Worm (Caenorhabditis elegans) whole organism, early embryonic: ENCODE measurements around the gene nifk-1.
"Not testable (repeated sequence)": the region's sequence is repeated elsewhere in the genome, so short reads cannot be mapped to it uniquely, and the experiment has no call there.

Experiments used
- B0310.2 ChIP-seq: sonication (generic microtip); optimal IDR thresholded peaks from 2 replicates; lab custom pipeline; 2016; ENCODE audit warnings: mild to moderate bottlenecking, missing genetic modification characterization, missing compliant biosample characterization
- F13C5.2 ChIP-seq: sonication (generic microtip); optimal IDR thresholded peaks from 2 replicates; lab custom pipeline; 2017; ENCODE audit warnings: mild to moderate bottlenecking, missing genetic modification characterization, inconsistent platforms, missing compliant biosample characterization
- aly-1 ChIP-seq: sonication (generic microtip); optimal IDR thresholded peaks from 2 replicates; lab custom pipeline; 2016; ENCODE audit warnings: missing genetic modification characterization, missing compliant biosample characterization
- ama-1 ChIP-seq: fragments of 150-350 bp; optimal IDR thresholded peaks from 2 replicates; lab custom pipeline; 2014
- ceh-13 ChIP-seq: fragments of 200-800 bp; sonication (Bioruptor generic); optimal IDR thresholded peaks from 2 replicates; lab custom pipeline; 2018; ENCODE audit warnings: mild to moderate bottlenecking, missing genetic modification characterization, missing compliant biosample characterization
- ceh-36 ChIP-seq: sonication (generic microtip); optimal IDR thresholded peaks from 2 replicates; lab custom pipeline; 2016; ENCODE audit warnings: missing genetic modification characterization, inconsistent platforms, missing compliant biosample characterization
- ets-7 ChIP-seq: sonication (generic microtip); optimal IDR thresholded peaks from 2 replicates; lab custom pipeline; 2016; ENCODE audit warnings: missing genotype, missing genetic modification characterization, missing compliant biosample characterization
- flt-1 ChIP-seq: fragments of 200-800 bp; sonication (Bioruptor generic); IDR thresholded peaks from 2 replicates; pipeline ENCODE4 v1.3.6; 2022; ENCODE audit warnings: missing genetic modification characterization, missing compliant biosample characterization
- hmbx-1 ChIP-seq: sonication (generic microtip); optimal IDR thresholded peaks from 2 replicates; lab custom pipeline; 2016; ENCODE audit warnings: mild to moderate bottlenecking, missing genetic modification characterization, missing compliant biosample characterization
- hmg-4 ChIP-seq: fragments of 200-800 bp; sonication (Bioruptor generic); optimal IDR thresholded peaks from 2 replicates; lab custom pipeline; 2018; ENCODE audit warnings: mild to moderate bottlenecking, missing genetic modification characterization, missing compliant biosample characterization
- hnd-1 ChIP-seq: sonication (generic microtip); optimal IDR thresholded peaks from 2 replicates; lab custom pipeline; 2016; ENCODE audit warnings: missing genetic modification characterization, missing compliant biosample characterization
- pes-1 ChIP-seq: fragments of 200-800 bp; sonication (Bioruptor generic); IDR thresholded peaks from 2 replicates; pipeline ENCODE4 v1.3.6; 2022; ENCODE audit warnings: missing genetic modification reagents, missing genetic modification characterization, missing compliant biosample characterization
- scrt-1 ChIP-seq: fragments of 200-800 bp; sonication (Bioruptor generic); IDR thresholded peaks from 2 replicates; pipeline ENCODE4 v1.3.6; 2022; ENCODE audit warnings: missing genetic modification characterization, missing compliant biosample characterization
- sea-1 ChIP-seq: fragments of 200-800 bp; sonication (Bioruptor generic); conservative IDR thresholded peaks from 2 replicates; pipeline ENCODE4 v1.3.6; 2022; ENCODE audit warnings: missing genetic modification characterization, missing compliant biosample characterization
- tbx-11 ChIP-seq: fragments of 200-800 bp; sonication (Bioruptor generic); IDR thresholded peaks from 2 replicates; pipeline ENCODE4 v1.3.6; 2022; ENCODE audit warnings: missing genetic modification characterization, missing compliant biosample characterization
- tbx-37 ChIP-seq: fragments of 200-800 bp; sonication (Bioruptor generic); conservative IDR thresholded peaks from 2 replicates; pipeline ENCODE4 v1.3.6; 2022; ENCODE audit warnings: missing genetic modification reagents, missing genetic modification characterization, missing compliant biosample characterization
- tra-4 ChIP-seq: sonication (generic microtip); optimal IDR thresholded peaks from 2 replicates; lab custom pipeline; 2017; ENCODE audit warnings: missing genetic modification characterization, missing compliant biosample characterization

The nifk-1 gene

DNA sequence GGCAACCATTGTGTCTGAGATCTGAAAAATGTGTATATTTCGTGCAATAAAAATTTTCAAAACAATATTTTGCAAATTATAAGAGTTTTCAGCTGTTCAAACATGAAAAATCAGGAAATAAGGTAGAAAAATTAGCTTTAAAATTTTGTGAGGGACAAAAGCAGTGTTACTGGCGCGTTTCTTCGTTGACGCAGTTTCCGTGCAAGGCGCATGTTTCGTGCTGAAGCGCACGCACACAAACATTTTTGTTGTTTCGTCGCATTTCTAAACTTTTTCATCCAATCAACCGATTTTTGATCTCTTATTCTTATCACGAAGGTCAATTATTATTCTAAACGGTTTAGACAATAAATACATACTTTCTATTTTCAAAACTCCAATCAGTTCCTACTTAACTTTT, at the start of gene nifk-1:
TSS of gene nifk-1 (minus strand) at position 27 of the 400 bp plus-strand sequence.
- peak; percentile 38; the same call in 1 of the 2 replicates for TF ChIP-seq tbx-37 (GFP tag; lab: Robert Waterston, UW)
- TF ChIP-seq ceh-36 (tag; lab: Kevin White, UChicago) = no peak
- TF ChIP-seq aly-1 (tag; lab: Kevin White, UChicago) = no peak
- TF ChIP-seq sea-1 (GFP tag; lab: Robert Waterston, UW) = 0 out of 2 replicates have a peak, but pooled peaks have one; percentile 5
- peak; percentile 34; the same call in 1 of the 2 replicates for TF ChIP-seq scrt-1 (GFP tag; lab: Robert Waterston, UW)
- TF ChIP-seq F13C5.2 = peak; percentile 60
- TF ChIP-seq B0310.2 = no peak

DNA sequence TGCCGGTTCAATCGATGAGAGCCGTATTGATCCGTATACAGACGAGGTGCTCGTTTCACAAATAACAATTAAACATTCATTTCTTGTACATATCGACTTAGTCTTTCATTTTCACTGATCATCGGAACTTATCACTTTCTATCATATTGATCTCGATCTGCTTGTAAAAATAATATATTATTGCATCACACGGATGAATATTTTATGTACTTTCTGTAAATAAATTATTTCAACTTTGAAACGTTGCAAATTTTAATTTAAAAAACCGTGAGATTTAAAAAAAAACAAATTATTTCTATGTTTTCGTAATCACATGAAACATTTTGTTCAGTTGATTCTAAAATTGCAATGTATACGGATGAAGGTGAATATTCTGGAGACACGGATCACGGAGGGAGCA, 49.5 kb upstream of the nifk-1 start, which contains the start of gene twk-6:
TSS of gene twk-6 (plus strand) at position 301 of the 400 bp plus-strand sequence.
- not testable (repeated sequence) for TF ChIP-seq hnd-1; tbx-11 (GFP tag; lab: Robert Waterston, UW); sea-1 (GFP tag; lab: Robert Waterston, UW)

DNA sequence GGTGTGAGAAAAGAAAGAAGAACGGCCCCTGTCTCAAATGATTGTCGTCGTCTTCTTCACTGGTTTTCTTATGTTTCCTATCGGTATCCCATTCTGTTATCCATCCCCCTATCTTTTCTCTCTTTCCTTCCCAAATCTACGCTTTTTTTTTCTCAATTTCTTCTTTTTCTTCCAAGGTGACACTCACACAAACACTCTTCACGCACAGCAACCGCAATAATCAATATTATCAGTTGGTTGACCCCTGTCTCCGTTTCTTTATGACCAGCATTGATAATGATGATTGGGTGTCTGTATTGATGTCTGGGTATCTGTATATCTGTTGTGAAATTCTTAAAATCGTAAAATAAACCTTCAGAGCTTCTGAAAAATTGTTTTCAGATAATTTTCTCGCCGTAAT, 47.7 kb upstream of the nifk-1 start:
- TF ChIP-seq hnd-1 (no peak), ceh-13 (GFP tag; lab: Kevin White, UChicago) (no peak), flt-1 (GFP tag; lab: Robert Waterston, UW) (no peak), ceh-36 (tag; lab: Kevin White, UChicago) (no peak), ama-1 (lab: Kevin White, UChicago) (no peak), B0310.2 (no peak), scrt-1 (GFP tag; lab: Robert Waterston, UW) (no peak), tbx-11 (GFP tag; lab: Robert Waterston, UW) (no peak), sea-1 (GFP tag; lab: Robert Waterston, UW) (no peak), hmbx-1 (no peak), ets-7 (no peak), hmg-4 (no peak), aly-1 (tag; lab: Kevin White, UChicago) (no peak), F13C5.2 (no peak), tra-4 (no peak), pes-1 (no peak), tbx-37 (GFP tag; lab: Robert Waterston, UW) (no peak)

DNA sequence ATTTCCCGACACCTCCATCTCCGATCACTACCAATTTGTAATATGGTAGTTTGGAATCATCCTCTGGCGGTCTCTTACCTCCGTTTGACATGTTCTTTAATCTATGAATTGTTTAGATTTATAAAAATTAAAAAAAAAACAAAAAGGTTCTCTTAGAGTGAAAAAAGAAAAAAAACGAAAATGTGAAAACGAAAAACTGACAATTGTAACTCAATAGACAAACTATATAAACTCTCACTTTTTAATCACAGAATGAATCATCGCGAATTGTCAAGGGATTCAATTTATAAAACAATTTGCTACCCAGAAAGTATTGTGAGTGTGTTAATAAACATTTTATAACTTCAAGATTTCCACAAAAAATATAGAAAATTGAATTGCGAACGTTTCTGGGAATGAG, 46.9 kb upstream of the nifk-1 start, which contains the start of gene ras-2:
TSS of gene ras-2 (minus strand) at position 101 of the 400 bp plus-strand sequence.
- TF ChIP-seq B0310.2 (no peak), tbx-37 (GFP tag; lab: Robert Waterston, UW) (no peak), sea-1 (GFP tag; lab: Robert Waterston, UW) (no peak), pes-1 (no peak), ceh-36 (tag; lab: Kevin White, UChicago) (no peak), flt-1 (GFP tag; lab: Robert Waterston, UW) (no peak), tbx-11 (GFP tag; lab: Robert Waterston, UW) (no peak)

DNA sequence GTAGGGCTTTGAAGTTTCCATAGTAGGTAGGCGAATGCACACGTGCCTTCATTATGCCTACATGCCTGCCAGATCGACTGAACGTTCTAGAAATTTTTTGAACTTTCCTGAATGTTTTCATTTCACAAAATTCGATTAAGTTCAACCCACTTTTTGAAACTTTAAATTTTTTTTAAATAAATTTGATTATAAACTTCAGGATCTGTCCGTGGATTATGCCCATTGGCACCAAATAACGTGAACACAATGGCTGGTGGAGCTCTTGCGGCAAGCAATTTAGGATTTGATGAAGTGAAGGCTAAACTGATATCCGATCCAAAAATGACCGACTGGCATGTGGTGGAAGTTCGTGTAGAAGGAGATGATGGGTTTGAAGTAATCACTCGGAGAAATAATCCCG, 42.3 kb upstream of the nifk-1 start, which contains the start of gene F17C8.7:
TSS of gene F17C8.7 (plus strand) at position 301 of the 400 bp plus-strand sequence.
- no peak for TF ChIP-seq sea-1 (GFP tag; lab: Robert Waterston, UW)

DNA sequence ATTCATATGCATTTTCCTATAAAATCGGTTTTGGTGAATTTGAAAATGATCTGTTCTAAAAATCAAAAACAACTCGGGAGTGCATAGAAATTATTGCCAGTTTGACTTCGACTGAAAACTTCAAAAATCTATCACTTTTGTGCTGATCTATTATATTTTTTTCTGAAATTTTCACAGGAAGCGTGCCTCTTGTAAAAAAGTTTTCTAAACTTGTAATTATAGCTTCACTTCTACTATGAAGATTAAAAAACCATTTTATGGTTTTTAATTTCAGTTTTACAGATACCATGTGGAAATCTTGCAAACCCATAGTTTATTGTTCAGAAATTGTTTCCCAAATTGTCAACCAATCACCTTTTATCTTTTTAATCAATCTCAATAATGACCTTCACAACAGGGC, 40.9 kb upstream of the nifk-1 start, which contains the start of gene F17C8.9:
TSS of gene F17C8.9 (plus strand) at position 301 of the 400 bp plus-strand sequence.
- TF ChIP-seq ceh-36 (tag; lab: Kevin White, UChicago) (no peak), hnd-1 (no peak), pes-1 (no peak), scrt-1 (GFP tag; lab: Robert Waterston, UW) (no peak), B0310.2 (no peak), flt-1 (GFP tag; lab: Robert Waterston, UW) (no peak), ceh-13 (GFP tag; lab: Kevin White, UChicago) (no peak), hmbx-1 (no peak), sea-1 (GFP tag; lab: Robert Waterston, UW) (no peak), tra-4 (no peak), tbx-11 (GFP tag; lab: Robert Waterston, UW) (no peak)

DNA sequence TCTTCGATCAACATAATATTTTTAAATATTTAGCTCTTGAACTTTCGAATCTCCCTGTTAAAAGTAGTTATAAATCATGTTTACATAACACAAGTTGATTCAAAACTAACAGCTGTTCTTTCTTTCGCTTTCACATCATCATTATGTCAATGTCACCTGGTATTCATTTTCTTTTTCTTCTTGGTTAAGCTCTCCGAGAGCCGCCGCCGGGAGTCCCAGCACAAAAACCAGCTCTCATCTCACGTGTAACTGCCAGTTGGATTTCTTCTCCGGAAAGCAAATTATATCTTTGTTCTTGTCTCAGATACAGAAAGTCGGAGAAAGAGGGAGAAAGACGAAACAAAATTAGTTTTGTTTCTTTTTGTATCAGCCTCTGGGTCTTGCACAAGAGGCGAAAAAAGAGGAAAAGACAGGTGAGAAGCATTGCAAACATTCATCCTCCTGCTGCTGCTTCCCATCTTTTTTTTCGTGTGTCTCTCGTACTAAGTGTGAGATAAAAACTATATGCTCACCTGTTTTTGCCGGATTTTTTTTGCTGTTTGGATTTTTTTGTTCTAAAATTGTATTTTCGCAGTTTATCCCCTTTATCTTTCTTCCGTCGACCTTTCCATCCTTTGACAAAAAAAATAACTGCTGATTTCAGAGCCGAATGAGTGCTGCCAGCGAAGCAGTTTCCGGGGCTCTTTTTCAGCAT, 38.3 kb upstream of the nifk-1 start, which contains the start of gene F17C8.3:
TSS of gene F17C8.3 (plus strand) at position 644 of the 694 bp plus-strand sequence.
- no peak for TF ChIP-seq hnd-1
- no peak for TF ChIP-seq pes-1
- TF ChIP-seq B0310.2 = no peak
- no peak for TF ChIP-seq tbx-37 (GFP tag; lab: Robert Waterston, UW)
- TF ChIP-seq flt-1 (GFP tag; lab: Robert Waterston, UW) = no peak
- TF ChIP-seq hmbx-1 = no peak
- TF ChIP-seq ama-1 (lab: Kevin White, UChicago) = no peak
- TF ChIP-seq ceh-13 (GFP tag; lab: Kevin White, UChicago) = no peak
- TF ChIP-seq F13C5.2 = no peak
- no peak for TF ChIP-seq scrt-1 (GFP tag; lab: Robert Waterston, UW)
- TF ChIP-seq sea-1 (GFP tag; lab: Robert Waterston, UW) = no peak
- TF ChIP-seq ceh-36 (tag; lab: Kevin White, UChicago) = no peak
- TF ChIP-seq hmg-4 = no peak
- no peak for TF ChIP-seq tra-4

DNA sequence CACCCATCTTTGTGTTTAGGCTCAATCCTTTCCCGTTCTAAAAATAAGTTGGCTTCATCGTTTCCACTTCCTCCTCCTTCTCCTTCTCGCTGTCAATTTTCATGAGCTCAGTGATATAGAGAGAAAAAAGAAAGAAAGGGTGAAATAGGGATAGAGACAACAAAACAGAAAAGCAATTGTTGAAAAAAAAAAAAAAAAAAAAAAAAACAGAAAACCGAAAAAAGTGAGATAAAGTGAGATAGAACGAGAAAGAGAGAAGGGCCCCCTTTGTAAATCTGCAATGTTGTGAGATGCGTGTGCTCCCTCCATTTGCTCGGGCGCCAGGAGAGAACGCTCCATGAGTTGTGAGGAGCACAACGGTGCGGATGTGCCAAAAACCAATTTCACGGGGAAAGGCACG, 30.8 kb upstream of the nifk-1 start:
- TF ChIP-seq sea-1 (GFP tag; lab: Robert Waterston, UW) (no peak), tbx-11 (GFP tag; lab: Robert Waterston, UW) (no peak), tbx-37 (GFP tag; lab: Robert Waterston, UW) (no peak), flt-1 (GFP tag; lab: Robert Waterston, UW) (no peak), tra-4 (no peak), hmbx-1 (no peak), hmg-4 (no peak), ceh-13 (GFP tag; lab: Kevin White, UChicago) (no peak), hnd-1 (no peak)
